Fruit fly (Drosophila melanogaster): ENCODE results near the gene CG14689.
A peak's percentile ranks its signal among the peaks of the same experiment; 100 is the strongest.

CG14689 gene

DNA sequence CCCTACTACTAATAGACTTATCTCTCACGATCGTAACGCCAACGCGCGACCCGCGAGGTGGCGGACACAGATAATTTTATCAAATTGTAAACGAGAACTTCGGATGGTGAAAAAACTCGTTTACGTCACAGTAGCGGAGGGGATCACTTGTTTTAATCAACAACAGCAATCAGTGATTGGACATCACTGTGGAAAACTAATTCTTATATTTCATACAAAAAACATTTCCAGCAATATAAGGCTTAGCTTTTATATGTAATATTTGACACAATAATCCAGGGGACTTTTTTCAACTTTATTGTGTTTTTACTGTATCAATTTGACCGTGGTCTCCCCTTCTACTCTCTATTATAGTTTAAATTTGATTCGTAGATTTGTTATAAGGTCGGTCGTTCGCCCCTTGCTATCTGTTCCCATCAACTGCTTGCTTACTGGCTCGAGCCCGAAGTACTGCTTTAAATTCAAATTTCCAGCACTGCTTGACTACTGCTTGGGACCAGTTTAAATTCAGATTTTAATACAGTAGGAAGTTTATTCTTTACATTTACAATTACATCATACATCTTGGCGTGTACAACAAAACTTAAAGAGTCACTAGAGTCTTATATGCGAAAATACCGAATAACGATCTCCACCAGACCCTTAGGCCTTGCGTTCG lies 33.7 kb downstream of the CG14689 start, which contains the start of gene CG6465 (continued):
- TF ChIP-seq Dip3 (GFP tag; optimal IDR thresholded peaks at IDR 0.05) (no peak), ERR (GFP tag; optimal IDR thresholded peaks at IDR 0.05) (no peak), CG7271 (tag; optimal IDR thresholded peaks at IDR 0.05) (no peak), gcm (GFP tag; optimal IDR thresholded peaks at IDR 0.05) (no peak), CG1647 (GFP tag; optimal IDR thresholded peaks at IDR 0.05) (no peak), zf30C (GFP tag; optimal IDR thresholded peaks at IDR 0.05) (no peak), CG15696 (tag; optimal IDR thresholded peaks at IDR 0.05) (no peak), CG8388 (GFP tag; optimal IDR thresholded peaks at IDR 0.05) (no peak), Lhr (GFP tag; optimal IDR thresholded peaks at IDR 0.05) (peak; percentile 74), bowl (GFP tag; IDR thresholded peaks at IDR 0.05) (no peak), CG7839 (tag; optimal IDR thresholded peaks at IDR 0.05) (peak; percentile 38), unpg (GFP tag; optimal IDR thresholded peaks at IDR 0.05) (peak; percentile 11), slbo (GFP tag; IDR thresholded peaks at IDR 0.05) (no peak), Sin3A (optimal IDR thresholded peaks at IDR 0.05) (no peak), sisA (GFP tag; IDR thresholded peaks at IDR 0.05) (0 out of 2 replicates have a peak, but pooled peaks have one; percentile 17), H2.0 (GFP tag; IDR thresholded peaks at IDR 0.05) (no peak), Bgb (GFP tag; IDR thresholded peaks at IDR 0.05; ENCODE audit: partially characterized antibody) (peak; percentile 70), CG16815 (GFP tag; optimal IDR thresholded peaks at IDR 0.05) (no peak), Trl (optimal IDR thresholded peaks at IDR 0.05) (no peak), Trl (GFP tag; optimal IDR thresholded peaks at IDR 0.05) (no peak), CG32532 (GFP tag; IDR thresholded peaks at IDR 0.05) (0 out of 2 replicates have a peak, but pooled peaks have one; percentile 21), CG30020 (tag; optimal IDR thresholded peaks at IDR 0.05) (no peak), CG17612 (GFP tag; IDR thresholded peaks at IDR 0.05) (no peak), CG31365 (tag; optimal IDR thresholded peaks at IDR 0.05) (peak; percentile 100), lab (GFP tag; optimal IDR thresholded peaks at IDR 0.05) (peak; percentile 68), CG6683 (GFP tag; optimal IDR thresholded peaks at IDR 0.05) (no peak), tll (GFP tag; optimal IDR thresholded peaks at IDR 0.05) (no peak), Doc3 (GFP tag; IDR thresholded peaks at IDR 0.05; ENCODE audit: partially characterized antibody) (no peak), CG1529 (GFP tag; optimal IDR thresholded peaks at IDR 0.05) (no peak), CG17385 (GFP tag; optimal IDR thresholded peaks at IDR 0.05) (peak; percentile 9), Gsc (GFP tag; IDR thresholded peaks at IDR 0.05) (no peak), sens-2 (GFP tag; IDR thresholded peaks at IDR 0.05) (no peak), NC2α (GFP tag; optimal IDR thresholded peaks at IDR 0.05) (no peak), rib (GFP tag; IDR thresholded peaks at IDR 0.05) (no peak), Oli (tag; optimal IDR thresholded peaks at IDR 0.05) (no peak), Poxn (GFP tag; IDR thresholded peaks at IDR 0.05) (no peak), CG42726 (GFP tag; IDR thresholded peaks at IDR 0.05; ENCODE audit: partially characterized antibody) (peak; percentile 71), CG18011 (GFP tag; optimal IDR thresholded peaks at IDR 0.05) (no peak), wek (GFP tag; optimal IDR thresholded peaks at IDR 0.05) (no peak), CG15479 (GFP tag; optimal IDR thresholded peaks at IDR 0.05) (no peak), ap (GFP tag; IDR thresholded peaks at IDR 0.05) (no peak), CG1792 (GFP tag; optimal IDR thresholded peaks at IDR 0.05) (peak; percentile 42), CG7928 (GFP tag; optimal IDR thresholded peaks at IDR 0.05) (no peak), Blimp-1 (GFP tag; optimal IDR thresholded peaks at IDR 0.05) (peak; percentile 33), CG18476 (GFP tag; optimal IDR thresholded peaks at IDR 0.05) (no peak), ac (GFP tag; optimal IDR thresholded peaks at IDR 0.05) (no peak), gsb (GFP tag; IDR thresholded peaks at IDR 0.05) (peak; percentile 50; the same call in 1 of the 2 replicates), Mrtf (GFP tag; IDR thresholded peaks at IDR 0.05) (no peak), Xrp1 (GFP tag; IDR thresholded peaks at IDR 0.05) (peak; percentile 32; the same call in 1 of the 2 replicates), BEAF-32 (GFP tag; optimal IDR thresholded peaks at IDR 0.05) (peak; percentile 19)

Data from whole organism, embryonic.